Fruit fly (Drosophila melanogaster) whole organism, embryonic: ENCODE results near the gene CG5326.

Source experiments
- Adf1 ChIP-seq: fragments of 200-800 bp; sonication (Bioruptor generic); IDR thresholded peaks from 2 replicates; pipeline ENCODE4 v1.3.6; 2022; ENCODE audit warnings: missing biosample characterization, missing genetic modification characterization
- Aef1 ChIP-seq: fragments of 200-800 bp; sonication (Bioruptor generic); IDR thresholded peaks from 3 replicates; pipeline ENCODE4 v1.3.6; 2022; ENCODE audit warnings: missing biosample characterization, missing genetic modification characterization
- Awh ChIP-seq: fragments of 200-800 bp; sonication (Bioruptor generic); IDR thresholded peaks from 2 replicates; pipeline ENCODE4, ENCODE4 v1.3.6; 2022; ENCODE audit warnings: missing biosample characterization, missing genetic modification characterization
- BEAF-32 ChIP-seq: fragments of 200-800 bp; sonication (Bioruptor generic); optimal IDR thresholded peaks from 3 replicates; lab custom pipeline; 2017; ENCODE audit warnings: missing biosample characterization, missing genetic modification characterization, mild to moderate bottlenecking, moderate library complexity, missing genetic modification reagents
- Bteb2 ChIP-seq: fragments of 200-800 bp; sonication (Bioruptor generic); optimal IDR thresholded peaks from 2 replicates; lab custom pipeline; 2016; ENCODE audit warnings: missing biosample characterization, missing genetic modification characterization
- CG10147 ChIP-seq: fragments of 200-800 bp; sonication (Bioruptor generic); optimal IDR thresholded peaks from 2 replicates; lab custom pipeline; 2019; ENCODE audit warnings: missing biosample characterization, mild to moderate bottlenecking, missing genetic modification characterization, moderate library complexity
- CG10209 ChIP-seq: fragments of 200-800 bp; sonication (Bioruptor generic); optimal IDR thresholded peaks from 3 replicates; lab custom pipeline; 2017; ENCODE audit warnings: missing biosample characterization, mild to moderate bottlenecking, missing genetic modification characterization, missing genetic modification reagents
- CG1024 ChIP-seq: fragments of 200-800 bp; sonication (Bioruptor generic); IDR thresholded peaks from 2 replicates; pipeline ENCODE4 v1.3.6; 2022; ENCODE audit warnings: missing biosample characterization, missing genetic modification characterization
- CG10462 ChIP-seq: fragments of 200-800 bp; sonication (Bioruptor generic); optimal IDR thresholded peaks from 2 replicates; lab custom pipeline; 2016; ENCODE audit warnings: missing biosample characterization, missing genetic modification characterization
- CG12155 ChIP-seq: fragments of 200-800 bp; sonication (Bioruptor generic); optimal IDR thresholded peaks from 3 replicates; lab custom pipeline; 2016; ENCODE audit warnings: missing biosample characterization, missing genetic modification characterization
- CG12769 ChIP-seq: fragments of 200-800 bp; sonication (Bioruptor generic); optimal IDR thresholded peaks from 2 replicates; lab custom pipeline; 2019; ENCODE audit warnings: missing biosample characterization, mild to moderate bottlenecking, missing genetic modification characterization, moderate library complexity
- CG13123 ChIP-seq: fragments of 200-800 bp; sonication (Bioruptor generic); optimal IDR thresholded peaks from 2 replicates; lab custom pipeline; 2016; ENCODE audit warnings: missing biosample characterization, missing genetic modification characterization
- CG16779 ChIP-seq: fragments of 200-800 bp; sonication (Bioruptor generic); IDR thresholded peaks from 2 replicates; pipeline ENCODE4 v1.3.6; 2022; ENCODE audit warnings: missing biosample characterization, missing genetic modification characterization
- CG17912 ChIP-seq: fragments of 200-800 bp; sonication (Bioruptor generic); optimal IDR thresholded peaks from 2 replicates; lab custom pipeline; 2018; ENCODE audit warnings: missing biosample characterization, mild to moderate bottlenecking, missing genetic modification characterization
- CG2202 ChIP-seq: fragments of 200-800 bp; sonication (Bioruptor generic); optimal IDR thresholded peaks from 2 replicates; lab custom pipeline; 2018; ENCODE audit warnings: missing biosample characterization, mild to moderate bottlenecking, missing genetic modification characterization
- CG30020 ChIP-seq: fragments of 200-800 bp; optimal IDR thresholded peaks from 2 replicates; lab custom pipeline; 2019; ENCODE audit warnings: missing biosample characterization, mild to moderate bottlenecking, missing genetic modification characterization, moderate library complexity
- CG30403 ChIP-seq: fragments of 200-800 bp; sonication (Bioruptor generic); optimal IDR thresholded peaks from 3 replicates; lab custom pipeline; 2016; ENCODE audit warnings: missing biosample characterization, missing genetic modification characterization
- CG34224 ChIP-seq: fragments of 200-800 bp; sonication (Bioruptor generic); IDR thresholded peaks from 3 replicates; pipeline ENCODE4 v1.3.6; 2022; ENCODE audit warnings: missing biosample characterization, missing genetic modification characterization; ENCODE audit not compliant: partially characterized antibody
- CG3838 ChIP-seq: fragments of 200-800 bp; sonication (Bioruptor generic); optimal IDR thresholded peaks from 3 replicates; lab custom pipeline; 2016; ENCODE audit warnings: missing biosample characterization, missing genetic modification characterization
- CG4424 ChIP-seq: fragments of 200-800 bp; sonication (Bioruptor generic); optimal IDR thresholded peaks from 3 replicates; lab custom pipeline; 2016; ENCODE audit warnings: missing biosample characterization, missing genetic modification characterization
- CG6683 ChIP-seq: fragments of 200-800 bp; sonication (Bioruptor generic); optimal IDR thresholded peaks from 2 replicates; lab custom pipeline; 2017; ENCODE audit warnings: missing biosample characterization, mild to moderate bottlenecking, missing genetic modification characterization, missing genetic modification reagents
- CG7963 ChIP-seq: fragments of 200-800 bp; sonication (Bioruptor generic); IDR thresholded peaks from 3 replicates; pipeline ENCODE4 v1.3.6; 2022; ENCODE audit warnings: missing biosample characterization, missing genetic modification characterization; ENCODE audit not compliant: partially characterized antibody
- Ets97D ChIP-seq: fragments of 200-800 bp; sonication (Bioruptor generic); optimal IDR thresholded peaks from 3 replicates; lab custom pipeline; 2016; ENCODE audit warnings: missing biosample characterization, missing genetic modification characterization
- Fer3 ChIP-seq: fragments of 200-800 bp; sonication (Bioruptor generic); optimal IDR thresholded peaks from 2 replicates; lab custom pipeline; 2018; ENCODE audit warnings: missing biosample characterization, mild to moderate bottlenecking, missing genetic modification characterization, moderate library complexity
- Hr51 ChIP-seq, 2 experiments: fragments of 200-800 bp; sonication (Bioruptor generic); optimal IDR thresholded peaks; 2 replicates in 1 of 2; 3 replicates in 1 of 2; lab custom pipeline; 2016 to 2018; ENCODE audit warnings: missing biosample characterization in 2 of 2, missing genetic modification characterization in 2 of 2, mild to moderate bottlenecking in 1 of 2, moderate library complexity in 1 of 2
- Lpt ChIP-seq: fragments of >200 bp; optimal IDR thresholded peaks from 2 replicates; lab custom pipeline; 2018; ENCODE audit warnings: missing biosample characterization, missing genetic modification characterization
- MBD-R2 ChIP-seq: fragments of 200-800 bp; sonication (Bioruptor generic); IDR thresholded peaks from 2 replicates; pipeline ENCODE4 v1.3.6; 2022; ENCODE audit warnings: missing biosample characterization, missing genetic modification characterization
- Mes4 ChIP-seq: fragments of 200-800 bp; sonication (Bioruptor generic); optimal IDR thresholded peaks from 2 replicates; lab custom pipeline; 2016; ENCODE audit warnings: missing biosample characterization, missing genetic modification characterization
- Nf-YA ChIP-seq: fragments of 200-800 bp; sonication (Bioruptor generic); IDR thresholded peaks from 2 replicates; pipeline ENCODE4 v1.3.6; 2022; ENCODE audit warnings: missing biosample characterization, missing genetic modification characterization
- Trl ChIP-seq, 3 experiments: fragments of >200 bp in 2 of 3; fragments of 200-800 bp in 1 of 3; sonication (Bioruptor generic) in 1 of 3; optimal IDR thresholded peaks; 2 replicates in 1 of 3; 3 replicates in 2 of 3; lab custom pipeline; 2016 to 2017; ENCODE audit warnings: missing biosample characterization in 1 of 3, missing genetic modification characterization in 1 of 3
- ab ChIP-seq: fragments of 200-800 bp; sonication (Bioruptor generic); optimal IDR thresholded peaks from 2 replicates; lab custom pipeline; 2016; ENCODE audit warnings: missing biosample characterization, missing genetic modification characterization
- bbx ChIP-seq: fragments of 200-800 bp; sonication (Bioruptor generic); IDR thresholded peaks from 2 replicates; pipeline ENCODE4 v1.3.6; 2022; ENCODE audit warnings: missing biosample characterization, missing genetic modification characterization; ENCODE audit not compliant: partially characterized antibody
- cad ChIP-seq: fragments of >200 bp; optimal IDR thresholded peaks from 2 replicates; lab custom pipeline; 2017; ENCODE audit warnings: missing biosample characterization, missing genetic modification characterization
- cas ChIP-seq: fragments of 200-800 bp; sonication (Bioruptor generic); IDR thresholded peaks from 2 replicates; pipeline ENCODE4 v1.3.6; 2022; ENCODE audit warnings: missing biosample characterization, missing genetic modification characterization
- chif ChIP-seq, 2 experiments: fragments of 200-800 bp; sonication (Bioruptor generic); optimal IDR thresholded peaks; 3 replicates each; lab custom pipeline; 2016; ENCODE audit warnings: missing biosample characterization in 2 of 2, missing genetic modification characterization in 2 of 2
- dati ChIP-seq: fragments of 200-800 bp; sonication (Bioruptor generic); IDR thresholded peaks from 2 replicates; pipeline ENCODE4 v1.3.6; 2022; ENCODE audit warnings: missing biosample characterization, missing genetic modification characterization
- emc ChIP-seq: fragments of 200-800 bp; sonication (Bioruptor generic); optimal IDR thresholded peaks from 2 replicates; lab custom pipeline; 2016; ENCODE audit warnings: missing biosample characterization, missing genetic modification characterization
- fd96Cb ChIP-seq: fragments of 200-800 bp; sonication (Bioruptor generic); optimal IDR thresholded peaks from 2 replicates; lab custom pipeline; 2018; ENCODE audit warnings: missing biosample characterization, mild to moderate bottlenecking, missing genetic modification characterization, moderate library complexity
- gem ChIP-seq: fragments of 200-800 bp; sonication (Bioruptor generic); optimal IDR thresholded peaks from 2 replicates; lab custom pipeline; 2019; ENCODE audit warnings: missing biosample characterization, mild to moderate bottlenecking, missing genetic modification characterization, moderate library complexity
- grau ChIP-seq: fragments of 200-800 bp; optimal IDR thresholded peaks from 3 replicates; lab custom pipeline; 2019; ENCODE audit warnings: missing biosample characterization, mild to moderate bottlenecking, missing genetic modification characterization, moderate library complexity
- gro ChIP-seq: fragments of 200-800 bp; sonication (Bioruptor generic); optimal IDR thresholded peaks from 2 replicates; lab custom pipeline; 2016; ENCODE audit warnings: missing biosample characterization, missing genetic modification characterization
- gsb-n ChIP-seq: fragments of 200-800 bp; sonication (Bioruptor generic); optimal IDR thresholded peaks from 3 replicates; lab custom pipeline; 2018; ENCODE audit warnings: missing biosample characterization, mild to moderate bottlenecking, missing genetic modification characterization
- h ChIP-seq: fragments of >200 bp; optimal IDR thresholded peaks from 2 replicates; lab custom pipeline; 2017
- lola ChIP-seq, 3 experiments: fragments of >200 bp in 2 of 3; fragments of 200-800 bp in 1 of 3; sonication (Bioruptor generic) in 1 of 3; optimal IDR thresholded peaks; 2 replicates each; lab custom pipeline; 2017 to 2019; ENCODE audit warnings: missing biosample characterization in 3 of 3, missing genetic modification characterization in 3 of 3, mild to moderate bottlenecking in 1 of 3, moderate library complexity in 1 of 3
- pho ChIP-seq: fragments of 200-800 bp; sonication (Bioruptor generic); optimal IDR thresholded peaks from 2 replicates; lab custom pipeline; 2016; ENCODE audit warnings: missing biosample characterization, missing genetic modification characterization
- rib ChIP-seq: fragments of 200-800 bp; sonication (Bioruptor generic); IDR thresholded peaks from 2 replicates; pipeline ENCODE4 v1.3.6; 2022; ENCODE audit warnings: missing biosample characterization, missing genetic modification characterization
- run ChIP-seq: fragments of 200-800 bp; sonication (Bioruptor generic); optimal IDR thresholded peaks from 3 replicates; lab custom pipeline; 2018; ENCODE audit warnings: missing biosample characterization, mild to moderate bottlenecking, missing genetic modification characterization
- tgo ChIP-seq: fragments of 200-800 bp; sonication (Bioruptor generic); IDR thresholded peaks from 3 replicates; pipeline ENCODE4 v1.3.6; 2022; ENCODE audit warnings: missing biosample characterization, missing genetic modification characterization
- tx ChIP-seq: fragments of 200-800 bp; sonication (Bioruptor generic); optimal IDR thresholded peaks from 2 replicates; lab custom pipeline; 2016; ENCODE audit warnings: missing biosample characterization, missing genetic modification characterization
- wek ChIP-seq: fragments of 200-800 bp; sonication (Bioruptor generic); optimal IDR thresholded peaks from 3 replicates; lab custom pipeline; 2018; ENCODE audit warnings: missing biosample characterization, mild to moderate bottlenecking, missing genetic modification characterization, moderate library complexity

Gene CG5326

dm6 chr3R:22491088-22491879, 48.4 kb downstream of the CG5326 start, which contains the start of the genes CCT1 and tHMG1 (continued):
- TF ChIP-seq Lpt (GFP tag; lab: Kevin White, UChicago): no peak
- no peak for TF ChIP-seq Aef1 (GFP tag; lab: Robert Waterston, UW)
- peak; percentile 93 for TF ChIP-seq bbx (GFP tag; lab: Robert Waterston, UW)
- peak; percentile 13 for TF ChIP-seq pho (GFP tag; lab: Kevin White, UChicago)
- no peak for TF ChIP-seq rib (GFP tag; lab: Robert Waterston, UW)
- TF ChIP-seq tx: peak; percentile 47
- TF ChIP-seq CG10462 (GFP tag; lab: Kevin White, UChicago): no peak
- TF ChIP-seq CG10147 (GFP tag; lab: Kevin White, UChicago): no peak
- TF ChIP-seq CG12155 (GFP tag; lab: Kevin White, UChicago): no peak
- no peak for TF ChIP-seq ab (GFP tag; lab: Kevin White, UChicago)
- no peak for TF ChIP-seq Awh (GFP tag; lab: Robert Waterston, UW)
- TF ChIP-seq gsb-n (tag; lab: Kevin White, UChicago): no peak
- TF ChIP-seq CG17912 (GFP tag; lab: Kevin White, UChicago): no peak
- peak; percentile 97 for TF ChIP-seq CG34224 (GFP tag; lab: Robert Waterston, UW)
- TF ChIP-seq grau: peak; percentile 21
- peak; percentile 1 for TF ChIP-seq CG12769 (tag; lab: Kevin White, UChicago)
- no peak for TF ChIP-seq gro (GFP tag; lab: Kevin White, UChicago)
- TF ChIP-seq CG30020 (tag; lab: Kevin White, UChicago): peak; percentile 37
- no peak for TF ChIP-seq lola (GFP tag; optimal IDR thresholded peaks at IDR 0.05; lab: Kevin White, UChicago)
- peak; percentile 79 for TF ChIP-seq CG7963 (GFP tag; lab: Robert Waterston, UW)
- TF ChIP-seq Hr51 (GFP tag; optimal IDR thresholded peaks at IDR 0.05; lab: Kevin White, UChicago): no peak
- no peak for TF ChIP-seq CG6683 (GFP tag; lab: Kevin White, UChicago)
- TF ChIP-seq CG13123: no peak
- no peak for TF ChIP-seq CG16779 (GFP tag; lab: Robert Waterston, UW)
- TF ChIP-seq Mes4: no peak
- no peak for TF ChIP-seq CG1024 (GFP tag; lab: Robert Waterston, UW)
- no peak for TF ChIP-seq CG10209 (GFP tag; lab: Kevin White, UChicago)
- no peak for TF ChIP-seq CG2202 (tag; lab: Kevin White, UChicago)
- no peak for TF ChIP-seq Bteb2 (GFP tag; lab: Kevin White, UChicago)
- no peak for TF ChIP-seq fd96Cb (tag; lab: Kevin White, UChicago)
- TF ChIP-seq emc (GFP tag; lab: Kevin White, UChicago): no peak
- TF ChIP-seq chif (GFP tag; optimal IDR thresholded peaks at IDR 0.05; lab: Kevin White, UChicago): no peak
- no peak for TF ChIP-seq Adf1
- TF ChIP-seq CG3838 (GFP tag; lab: Kevin White, UChicago): no peak
- no peak for TF ChIP-seq h
- no peak for TF ChIP-seq Trl (optimal IDR thresholded peaks at IDR 0.05; lab: Kevin White, UChicago)
- no peak for TF ChIP-seq Trl (GFP tag; optimal IDR thresholded peaks at IDR 0.05; lab: Kevin White, UChicago)
- TF ChIP-seq cad (GFP tag; lab: Kevin White, UChicago): no peak
- TF ChIP-seq gem (tag; lab: Kevin White, UChicago): no peak
- TF ChIP-seq Fer3 (tag; lab: Kevin White, UChicago): no peak
- TF ChIP-seq Ets97D (GFP tag; lab: Kevin White, UChicago): peak; percentile 56
- no peak for TF ChIP-seq wek (GFP tag; lab: Kevin White, UChicago)
- peak; percentile 24 for TF ChIP-seq CG4424 (GFP tag; lab: Kevin White, UChicago)
- no peak for TF ChIP-seq tgo (GFP tag; lab: Robert Waterston, UW)
- TF ChIP-seq cas (GFP tag; lab: Robert Waterston, UW): no peak
- 0 out of 2 replicates have a peak, but pooled peaks have one; percentile 21 for TF ChIP-seq Nf-YA (GFP tag; lab: Robert Waterston, UW)
- TF ChIP-seq run (tag; lab: Kevin White, UChicago): no peak
- no peak for TF ChIP-seq dati (GFP tag; lab: Robert Waterston, UW)
- peak; percentile 6 for TF ChIP-seq CG30403 (GFP tag; lab: Kevin White, UChicago)
- peak; percentile 89 for TF ChIP-seq BEAF-32
- TF ChIP-seq MBD-R2 (GFP tag; lab: Robert Waterston, UW): peak; percentile 52; the same call in 1 of the 2 replicates
